Worm (Caenorhabditis elegans) whole organism, midembryonic: ENCODE results near the gene ZC262.7.

Experiments
- T22C8.4 ChIP-seq: fragments of 200-800 bp; sonication (Bioruptor generic); IDR thresholded peaks from 2 replicates; pipeline ENCODE4 v1.3.6; 2022; ENCODE audit warnings: missing genetic modification characterization, missing compliant biosample characterization
- flt-1 ChIP-seq: fragments of 200-800 bp; sonication (Bioruptor generic); IDR thresholded peaks from 2 replicates; pipeline ENCODE4 v1.3.6; 2022; ENCODE audit warnings: missing genetic modification characterization, missing compliant biosample characterization
- med-1 ChIP-seq: sonication (generic microtip); optimal IDR thresholded peaks from 2 replicates; lab custom pipeline; 2017; ENCODE audit warnings: missing genetic modification characterization, mild to moderate bottlenecking, missing compliant biosample characterization, antibody characterized with exemption, missing genetic modification reagents; ENCODE audit not compliant: insufficient read depth
- ref-1 ChIP-seq: fragments of 200-800 bp; sonication (Bioruptor generic); conservative IDR thresholded peaks from 2 replicates; pipeline ENCODE4 v1.3.6; 2022; ENCODE audit warnings: missing genetic modification reagents, missing genetic modification characterization, missing compliant biosample characterization
- ztf-23 ChIP-seq: fragments of 200-800 bp; sonication (Bioruptor generic); IDR thresholded peaks from 2 replicates; pipeline ENCODE4 v1.3.6; 2022; ENCODE audit warnings: missing genetic modification reagents, missing genetic modification characterization, missing compliant biosample characterization
- ztf-29 ChIP-seq: fragments of 200-800 bp; sonication (Bioruptor generic); IDR thresholded peaks from 2 replicates; pipeline ENCODE4 v1.3.6; 2022; ENCODE audit warnings: missing genetic modification reagents, missing genetic modification characterization, missing compliant biosample characterization

DNA sequence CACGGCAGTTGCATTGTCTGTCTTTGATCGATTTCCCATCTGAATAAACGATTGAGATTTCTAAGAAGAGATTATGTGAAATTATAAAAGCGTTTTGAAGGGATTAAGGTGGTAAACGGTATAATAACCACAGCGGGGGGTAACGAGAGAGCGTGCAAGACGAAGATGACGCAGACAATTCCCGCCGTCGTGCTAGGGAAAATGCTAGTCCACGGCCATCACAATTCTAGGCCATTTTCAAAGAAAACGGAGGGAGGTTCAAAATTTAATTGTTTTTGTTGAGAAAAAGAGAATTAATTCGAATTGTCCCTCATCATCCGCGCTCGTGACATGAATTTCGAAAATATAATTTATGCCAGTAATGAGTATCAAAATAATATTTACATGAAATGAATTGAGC lies 25.0 kb downstream of the ZC262.7 start, which contains the start of gene F10E9.11:
- no peak for TF ChIP-seq ref-1 (GFP tag; lab: Robert Waterston, UW)
- TF ChIP-seq ztf-23: peak; percentile 79; the same call in 1 of the 2 replicates
- TF ChIP-seq ztf-29 (GFP tag; lab: Robert Waterston, UW): no peak
- TF ChIP-seq T22C8.4 (GFP tag; lab: Robert Waterston, UW): no peak
- peak; percentile 81 for TF ChIP-seq flt-1
- no peak for TF ChIP-seq med-1
